Worm (Caenorhabditis elegans) whole organism, late embryonic: Measurements from ENCODE around the gene ZK938.3.

ENCODE experiments used
- C08G9.2 ChIP-seq: sonication (generic microtip); optimal IDR thresholded peaks from 2 replicates; lab custom pipeline; 2016; ENCODE audit warnings: mild to moderate bottlenecking, missing genetic modification characterization, moderate library complexity, missing compliant biosample characterization
- F13H6.1 ChIP-seq: sonication (generic microtip); optimal IDR thresholded peaks from 2 replicates; lab custom pipeline; 2016; ENCODE audit warnings: missing genetic modification characterization, missing compliant biosample characterization
- K09A11.1 ChIP-seq: sonication (generic microtip); optimal IDR thresholded peaks from 2 replicates; lab custom pipeline; 2017; ENCODE audit warnings: antibody characterized with exemption, mild to moderate bottlenecking, missing genetic modification characterization, missing compliant biosample characterization; ENCODE audit not compliant: insufficient read depth
- T23F11.4 ChIP-seq: fragments of 200-800 bp; sonication (Bioruptor generic); optimal IDR thresholded peaks from 2 replicates; lab custom pipeline; 2018; ENCODE audit warnings: mild to moderate bottlenecking, missing genetic modification characterization, missing compliant biosample characterization
- Y22D7AL.16 ChIP-seq: sonication (generic microtip); optimal IDR thresholded peaks from 2 replicates; lab custom pipeline; 2016; ENCODE audit warnings: missing genetic modification characterization, missing compliant biosample characterization
- ceh-14 ChIP-seq: sonication (generic microtip); optimal IDR thresholded peaks from 2 replicates; lab custom pipeline; 2016; ENCODE audit warnings: missing genotype, missing genetic modification characterization, missing compliant biosample characterization
- ceh-18 ChIP-seq: sonication (generic microtip); optimal IDR thresholded peaks from 2 replicates; lab custom pipeline; 2016; ENCODE audit warnings: missing genetic modification characterization, missing compliant biosample characterization
- ceh-19 ChIP-seq: fragments of 200-800 bp; sonication (Bioruptor generic); optimal IDR thresholded peaks from 2 replicates; lab custom pipeline; 2018; ENCODE audit warnings: mild to moderate bottlenecking, missing genetic modification characterization, missing compliant biosample characterization
- ceh-2 ChIP-seq: sonication (generic microtip); optimal IDR thresholded peaks from 2 replicates; lab custom pipeline; 2016; ENCODE audit warnings: missing genotype, missing genetic modification characterization, missing compliant biosample characterization
- ceh-30 ChIP-seq: fragments of 150-350 bp; optimal IDR thresholded peaks from 2 replicates; lab custom pipeline; 2014; ENCODE audit warnings: missing biosample characterization, missing genetic modification characterization
- ceh-48 ChIP-seq: sonication (generic microtip); optimal IDR thresholded peaks from 2 replicates; lab custom pipeline; 2016; ENCODE audit warnings: missing genetic modification characterization, inconsistent platforms, missing compliant biosample characterization
- ceh-6 ChIP-seq: fragments of 200-800 bp; sonication (Bioruptor generic); optimal IDR thresholded peaks from 2 replicates; lab custom pipeline; 2018; ENCODE audit warnings: mild to moderate bottlenecking, missing genetic modification characterization, missing compliant biosample characterization
- ceh-9 ChIP-seq: sonication (generic microtip); optimal IDR thresholded peaks from 2 replicates; lab custom pipeline; 2016; ENCODE audit warnings: mild to moderate bottlenecking, missing genetic modification characterization, inconsistent platforms, missing compliant biosample characterization
- che-1 ChIP-seq: sonication (generic microtip); optimal IDR thresholded peaks from 2 replicates; lab custom pipeline; 2016; ENCODE audit warnings: mild to moderate bottlenecking, missing genetic modification characterization, missing compliant biosample characterization
- dve-1 ChIP-seq: sonication (generic microtip); optimal IDR thresholded peaks from 2 replicates; lab custom pipeline; 2017; ENCODE audit warnings: antibody characterized with exemption, mild to moderate bottlenecking, missing genetic modification characterization, missing compliant biosample characterization
- elt-2 ChIP-seq: sonication (generic microtip); optimal IDR thresholded peaks from 2 replicates; lab custom pipeline; 2016; ENCODE audit warnings: missing genetic modification reagents, missing genetic modification characterization, missing compliant biosample characterization
- ets-4 ChIP-seq: sonication (generic microtip); optimal IDR thresholded peaks from 2 replicates; lab custom pipeline; 2016; ENCODE audit warnings: missing genetic modification characterization, missing compliant biosample characterization
- fkh-6 ChIP-seq: sonication (generic microtip); optimal IDR thresholded peaks from 2 replicates; lab custom pipeline; 2016; ENCODE audit warnings: missing genetic modification characterization, missing compliant biosample characterization
- gmeb-2 ChIP-seq: sonication (generic microtip); optimal IDR thresholded peaks from 2 replicates; lab custom pipeline; 2016; ENCODE audit warnings: missing genetic modification characterization, inconsistent platforms, missing compliant biosample characterization
- hlh-15 ChIP-seq: sonication (generic microtip); optimal IDR thresholded peaks from 2 replicates; lab custom pipeline; 2016; ENCODE audit warnings: missing genetic modification characterization, missing compliant biosample characterization
- hlh-30 ChIP-seq: sonication (generic microtip); optimal IDR thresholded peaks from 2 replicates; lab custom pipeline; 2017; ENCODE audit warnings: antibody characterized with exemption, missing genetic modification characterization, missing compliant biosample characterization; ENCODE audit not compliant: insufficient read depth
- hlh-8 ChIP-seq: sonication (generic microtip); optimal IDR thresholded peaks from 2 replicates; lab custom pipeline; 2016; ENCODE audit warnings: missing genotype, missing genetic modification characterization, missing compliant biosample characterization
- lim-6 ChIP-seq: sonication (generic microtip); optimal IDR thresholded peaks from 2 replicates; lab custom pipeline; 2016; ENCODE audit warnings: missing genetic modification characterization, missing compliant biosample characterization
- lin-11 ChIP-seq: fragments of 200-800 bp; sonication (Bioruptor generic); optimal IDR thresholded peaks from 2 replicates; lab custom pipeline; 2018; ENCODE audit warnings: mild to moderate bottlenecking, missing genetic modification characterization, missing compliant biosample characterization
- madf-2 ChIP-seq: sonication (generic microtip); optimal IDR thresholded peaks from 2 replicates; lab custom pipeline; 2017; ENCODE audit warnings: missing genetic modification characterization, missing compliant biosample characterization
- mec-3 ChIP-seq: sonication (generic microtip); optimal IDR thresholded peaks from 2 replicates; lab custom pipeline; 2016; ENCODE audit warnings: borderline replicate concordance, missing genetic modification characterization, missing compliant biosample characterization
- nfya-1 ChIP-seq: sonication (generic microtip); optimal IDR thresholded peaks from 2 replicates; lab custom pipeline; 2017; ENCODE audit warnings: missing genetic modification characterization, mild to moderate bottlenecking, missing compliant biosample characterization, antibody characterized with exemption, moderate library complexity
- nhr-11 ChIP-seq: fragments of 150-350 bp; optimal IDR thresholded peaks from 2 replicates; lab custom pipeline; 2014; ENCODE audit warnings: missing biosample characterization, missing genetic modification characterization
- pat-9 ChIP-seq: fragments of 200-800 bp; sonication (Bioruptor generic); optimal IDR thresholded peaks from 2 replicates; lab custom pipeline; 2018; ENCODE audit warnings: mild to moderate bottlenecking, missing genetic modification characterization, moderate library complexity, missing compliant biosample characterization
- pha-2 ChIP-seq: sonication (generic microtip); optimal IDR thresholded peaks from 2 replicates; lab custom pipeline; 2017; ENCODE audit warnings: mild to moderate bottlenecking, missing genetic modification characterization, missing compliant biosample characterization
- pha-4 ChIP-seq: fragments of 150-350 bp; optimal IDR thresholded peaks from 2 replicates; lab custom pipeline; 2018; ENCODE audit warnings: missing biosample characterization, missing genetic modification reagents, missing genetic modification characterization
- pros-1 ChIP-seq: fragments of 150-350 bp; optimal IDR thresholded peaks from 2 replicates; lab custom pipeline; 2014; ENCODE audit warnings: missing biosample characterization, missing genetic modification reagents, missing genetic modification characterization
- sox-2 ChIP-seq: fragments of 200-800 bp; sonication (Bioruptor generic); IDR thresholded peaks from 2 replicates; pipeline ENCODE4 v1.3.6; 2022; ENCODE audit warnings: missing genetic modification reagents, missing genetic modification characterization, missing compliant biosample characterization
- sox-4 ChIP-seq: sonication (generic microtip); optimal IDR thresholded peaks from 2 replicates; lab custom pipeline; 2017; ENCODE audit warnings: mild to moderate bottlenecking, missing genetic modification characterization, inconsistent platforms, missing compliant biosample characterization
- tbx-2 ChIP-seq: sonication (generic microtip); optimal IDR thresholded peaks from 2 replicates; lab custom pipeline; 2016; ENCODE audit warnings: missing genetic modification characterization, missing compliant biosample characterization
- tbx-7 ChIP-seq: sonication (generic microtip); optimal IDR thresholded peaks from 2 replicates; lab custom pipeline; 2016; ENCODE audit warnings: missing genotype, missing genetic modification characterization, missing compliant biosample characterization
- zip-5 ChIP-seq: sonication (generic microtip); optimal IDR thresholded peaks from 2 replicates; lab custom pipeline; 2016; ENCODE audit warnings: missing genetic modification characterization, missing compliant biosample characterization
- ztf-16 ChIP-seq: sonication (generic microtip); optimal IDR thresholded peaks from 2 replicates; lab custom pipeline; 2017; ENCODE audit warnings: missing genetic modification characterization, missing compliant biosample characterization

The ZK938.3 gene

ce11 chrII:9850945-9851344, 17.2 kb upstream of the ZK938.3 start, which contains the start of gene ZK938.10:
ZK938.10 (minus strand) TSS chrII:9851045.
- TF ChIP-seq zip-5 (tag; lab: Kevin White, UChicago) (no peak), F13H6.1 (tag; lab: Kevin White, UChicago) (no peak), sox-2 (no peak), K09A11.1 (tag; lab: Kevin White, UChicago) (no peak)

- no peak for TF ChIP-seq ztf-16 (tag; lab: Kevin White, UChicago)
- no peak for TF ChIP-seq ceh-30 (tag; lab: Kevin White, UChicago)
- TF ChIP-seq hlh-15, result no peak
- no peak for TF ChIP-seq pha-2
- no peak for TF ChIP-seq elt-2 (tag; lab: Kevin White, UChicago)
- TF ChIP-seq ceh-9 (tag; lab: Kevin White, UChicago), result no peak
- TF ChIP-seq ceh-6 (GFP tag; lab: Kevin White, UChicago), result no peak
- no peak for TF ChIP-seq nfya-1 (tag; lab: Kevin White, UChicago)
- TF ChIP-seq hlh-8 (tag; lab: Kevin White, UChicago), result no peak
- no peak for TF ChIP-seq madf-2 (tag; lab: Kevin White, UChicago)
- no peak for TF ChIP-seq nhr-11
- TF ChIP-seq T23F11.4 (GFP tag; lab: Kevin White, UChicago), result no peak
- TF ChIP-seq ets-4, result no peak
These were observed 15.7 kb upstream of the ZK938.3 start, which contains the start of gene old-2 for ce11 chrII:9849497-9849896. old-2 (minus strand) TSS chrII:9849597.

- TF ChIP-seq sox-2 (no peak), lin-11 (tag; lab: Kevin White, UChicago) (no peak), elt-2 (tag; lab: Kevin White, UChicago) (no peak), ceh-2 (tag; lab: Kevin White, UChicago) (no peak), hlh-8 (tag; lab: Kevin White, UChicago) (no peak), nhr-11 (no peak), ceh-30 (tag; lab: Kevin White, UChicago) (no peak), gmeb-2 (tag; lab: Kevin White, UChicago) (no peak), sox-4 (tag; lab: Kevin White, UChicago) (no peak), ceh-6 (GFP tag; lab: Kevin White, UChicago) (no peak), che-1 (tag; lab: Kevin White, UChicago) (no peak), pha-4 (tag; lab: Kevin White, UChicago) (no peak), dve-1 (tag; lab: Kevin White, UChicago) (no peak), pros-1 (tag; lab: Kevin White, UChicago) (no peak), ceh-18 (tag; lab: Kevin White, UChicago) (no peak), C08G9.2 (tag; lab: Kevin White, UChicago) (no peak)
These were observed 11.5 kb upstream of the ZK938.3 start, which contains the start of gene chil-9 for ce11 chrII:9845239-9845638. chil-9 (minus strand) TSS chrII:9845339.

- TF ChIP-seq hlh-30 (tag; lab: Kevin White, UChicago), result no peak
- no peak for TF ChIP-seq tbx-7 (tag; lab: Kevin White, UChicago)
- TF ChIP-seq hlh-15, result no peak
- no peak for TF ChIP-seq ceh-2 (tag; lab: Kevin White, UChicago)
- no peak for TF ChIP-seq nhr-11
- no peak for TF ChIP-seq tbx-2 (tag; lab: Kevin White, UChicago)
- no peak for TF ChIP-seq ceh-48 (tag; lab: Kevin White, UChicago)
- no peak for TF ChIP-seq Y22D7AL.16 (tag; lab: Kevin White, UChicago)
- TF ChIP-seq mec-3, result no peak
- TF ChIP-seq ceh-19 (GFP tag; lab: Kevin White, UChicago), result no peak
- TF ChIP-seq lim-6, result no peak
- TF ChIP-seq pha-4 (tag; lab: Kevin White, UChicago), result no peak
- no peak for TF ChIP-seq pat-9
- no peak for TF ChIP-seq fkh-6 (tag; lab: Kevin White, UChicago)
- TF ChIP-seq ceh-14 (tag; lab: Kevin White, UChicago), result no peak
- TF ChIP-seq T23F11.4 (GFP tag; lab: Kevin White, UChicago), result no peak
- TF ChIP-seq, all 69 proteins: peak for 0
These were observed 8.3 kb upstream of the ZK938.3 start, which contains the start of gene rnh-1.2 for ce11 chrII:9841985-9842505. rnh-1.2 (minus strand) TSS chrII:9842035.
